Fruit fly (Drosophila melanogaster) whole organism, prepupa: ENCODE results near the gene Ugt303A1.

Experiments used
- Blimp-1 ChIP-seq: fragments of 200-800 bp; sonication (Bioruptor generic); optimal IDR thresholded peaks from 3 replicates; lab custom pipeline; 2017; ENCODE audit warnings: missing biosample characterization, missing genetic modification characterization, mild to moderate bottlenecking, moderate library complexity, missing genetic modification reagents
- CG10631 ChIP-seq: fragments of 200-800 bp; sonication (Bioruptor generic); optimal IDR thresholded peaks from 2 replicates; lab custom pipeline; 2016; ENCODE audit warnings: missing biosample characterization, missing genetic modification characterization
- CG10669 ChIP-seq: fragments of 200-800 bp; sonication (Bioruptor generic); optimal IDR thresholded peaks from 3 replicates; lab custom pipeline; 2018; ENCODE audit warnings: missing biosample characterization, mild to moderate bottlenecking, missing genetic modification characterization, moderate library complexity
- CG11294 ChIP-seq: fragments of 200-800 bp; sonication (Bioruptor generic); IDR thresholded peaks from 2 replicates; pipeline ENCODE4 v1.3.6; 2022; ENCODE audit warnings: missing biosample characterization, missing genetic modification characterization
- CG11762 ChIP-seq: fragments of 200-800 bp; sonication (Bioruptor generic); optimal IDR thresholded peaks from 3 replicates; lab custom pipeline; 2016; ENCODE audit warnings: missing biosample characterization, missing genetic modification characterization; ENCODE audit not compliant: insufficient read depth
- CG11902 ChIP-seq: fragments of 200-800 bp; sonication (Bioruptor generic); optimal IDR thresholded peaks from 3 replicates; lab custom pipeline; 2016; ENCODE audit warnings: missing biosample characterization, missing genetic modification characterization
- CG15336 ChIP-seq: fragments of 200-800 bp; sonication (Bioruptor generic); IDR thresholded peaks from 2 replicates; pipeline ENCODE4 v1.3.6; 2022; ENCODE audit warnings: missing biosample characterization, missing genetic modification characterization
- CG1621 ChIP-seq: fragments of 200-800 bp; sonication (Bioruptor generic); optimal IDR thresholded peaks from 3 replicates; lab custom pipeline; 2018; ENCODE audit warnings: missing biosample characterization, mild to moderate bottlenecking, missing genetic modification characterization
- CG16779 ChIP-seq: fragments of 200-800 bp; sonication (Bioruptor generic); optimal IDR thresholded peaks from 3 replicates; lab custom pipeline; 2017; ENCODE audit warnings: missing biosample characterization, mild to moderate bottlenecking, missing genetic modification characterization
- CG31627 ChIP-seq: fragments of 200-800 bp; sonication (Bioruptor generic); optimal IDR thresholded peaks from 3 replicates; lab custom pipeline; 2016; ENCODE audit warnings: missing biosample characterization, missing genetic modification characterization
- CG32006 ChIP-seq: fragments of 200-800 bp; sonication (Bioruptor generic); optimal IDR thresholded peaks from 3 replicates; lab custom pipeline; 2017; ENCODE audit warnings: missing biosample characterization, mild to moderate bottlenecking, missing genetic modification characterization
- CG3919 ChIP-seq: fragments of 200-800 bp; sonication (Bioruptor generic); optimal IDR thresholded peaks from 3 replicates; lab custom pipeline; 2016; ENCODE audit warnings: missing biosample characterization, missing genetic modification characterization
- CG4318 ChIP-seq: fragments of 200-800 bp; sonication (Bioruptor generic); optimal IDR thresholded peaks from 3 replicates; lab custom pipeline; 2017; ENCODE audit warnings: missing biosample characterization, mild to moderate bottlenecking, missing genetic modification characterization
- CG6163 ChIP-seq: fragments of 200-800 bp; sonication (Bioruptor generic); IDR thresholded peaks from 3 replicates; pipeline ENCODE4 v1.3.6; 2022; ENCODE audit warnings: missing biosample characterization, missing genetic modification characterization
- CG6276 ChIP-seq: fragments of 200-800 bp; sonication (Bioruptor generic); optimal IDR thresholded peaks from 2 replicates; lab custom pipeline; 2017; ENCODE audit warnings: missing biosample characterization, mild to moderate bottlenecking, missing genetic modification characterization
- CG6854 ChIP-seq: fragments of 200-800 bp; sonication (Bioruptor generic); optimal IDR thresholded peaks from 2 replicates; lab custom pipeline; 2017; ENCODE audit warnings: missing biosample characterization, mild to moderate bottlenecking, missing genetic modification characterization
- CG7368 ChIP-seq: fragments of 200-800 bp; sonication (Bioruptor generic); optimal IDR thresholded peaks from 3 replicates; lab custom pipeline; 2016; ENCODE audit warnings: missing biosample characterization, missing genetic modification characterization
- CG8119 ChIP-seq: fragments of 200-800 bp; sonication (Bioruptor generic); IDR thresholded peaks from 3 replicates; pipeline ENCODE4 v1.3.6; 2022; ENCODE audit warnings: missing biosample characterization, missing genetic modification characterization
- CG8319 ChIP-seq: fragments of 200-800 bp; sonication (Bioruptor generic); optimal IDR thresholded peaks from 3 replicates; lab custom pipeline; 2016; ENCODE audit warnings: missing biosample characterization, missing genetic modification characterization
- CG8632 ChIP-seq: fragments of 200-800 bp; sonication (Bioruptor generic); optimal IDR thresholded peaks from 3 replicates; lab custom pipeline; 2016; ENCODE audit warnings: missing biosample characterization, missing genetic modification characterization
- Eip75B ChIP-seq: fragments of 200-800 bp; sonication (Bioruptor generic); optimal IDR thresholded peaks from 3 replicates; lab custom pipeline; 2016; ENCODE audit warnings: missing biosample characterization, missing genetic modification characterization
- Eip78C ChIP-seq: fragments of 200-800 bp; sonication (Bioruptor generic); peaks from one replicate; lab custom pipeline; 2016; ENCODE audit warnings: missing biosample characterization, missing genetic modification characterization
- Eip93F ChIP-seq: fragments of 200-800 bp; sonication (Bioruptor generic); optimal IDR thresholded peaks from 2 replicates; lab custom pipeline; 2016; ENCODE audit warnings: missing biosample characterization, mild to moderate bottlenecking, missing genetic modification characterization
- Ets21C ChIP-seq: fragments of 200-800 bp; sonication (Bioruptor generic); optimal IDR thresholded peaks from 3 replicates; lab custom pipeline; 2016; ENCODE audit warnings: missing biosample characterization, missing genetic modification characterization
- Ets96B ChIP-seq: fragments of 200-800 bp; optimal IDR thresholded peaks from 2 replicates; lab custom pipeline; 2019; ENCODE audit warnings: missing biosample characterization, mild to moderate bottlenecking, missing genetic modification characterization, moderate library complexity
- Gug ChIP-seq: fragments of 200-800 bp; sonication (Bioruptor generic); IDR thresholded peaks from 2 replicates; pipeline ENCODE4 v1.3.6; 2022; ENCODE audit warnings: missing biosample characterization, missing genetic modification characterization
- Hr4 ChIP-seq: fragments of 200-800 bp; sonication (Bioruptor generic); optimal IDR thresholded peaks from 3 replicates; lab custom pipeline; 2016; ENCODE audit warnings: missing biosample characterization, missing genetic modification characterization
- OdsH ChIP-seq: fragments of 200-800 bp; sonication (Bioruptor generic); optimal IDR thresholded peaks from 3 replicates; lab custom pipeline; 2016; ENCODE audit warnings: missing biosample characterization, missing genetic modification characterization
- Smox ChIP-seq: fragments of 200-800 bp; sonication (Bioruptor generic); optimal IDR thresholded peaks from 3 replicates; lab custom pipeline; 2016; ENCODE audit warnings: missing biosample characterization, missing genetic modification characterization
- Sox14 ChIP-seq: fragments of 200-800 bp; sonication (Bioruptor generic); optimal IDR thresholded peaks from 3 replicates; lab custom pipeline; 2016; ENCODE audit warnings: missing biosample characterization, missing genetic modification characterization
- cyc ChIP-seq: fragments of 200-800 bp; sonication (Bioruptor generic); optimal IDR thresholded peaks from 3 replicates; lab custom pipeline; 2016; ENCODE audit warnings: missing biosample characterization, missing genetic modification characterization
- dac ChIP-seq: fragments of 200-800 bp; sonication (Bioruptor generic); optimal IDR thresholded peaks from 2 replicates; lab custom pipeline; 2017; ENCODE audit warnings: missing biosample characterization, mild to moderate bottlenecking, missing genetic modification characterization
- dsx ChIP-seq: fragments of 200-800 bp; optimal IDR thresholded peaks from 3 replicates; lab custom pipeline; 2019; ENCODE audit warnings: missing biosample characterization, mild to moderate bottlenecking, missing genetic modification characterization, moderate library complexity; ENCODE audit not compliant: poor library complexity, severe bottlenecking
- eg ChIP-seq: fragments of 200-800 bp; sonication (Bioruptor generic); IDR thresholded peaks from 3 replicates; pipeline ENCODE4 v1.3.6; 2022; ENCODE audit warnings: missing biosample characterization, missing genetic modification characterization
- esn ChIP-seq: fragments of 200-800 bp; sonication (Bioruptor generic); optimal IDR thresholded peaks from 2 replicates; lab custom pipeline; 2016; ENCODE audit warnings: missing biosample characterization, mild to moderate bottlenecking, missing genetic modification characterization, moderate library complexity
- fd59A ChIP-seq: fragments of 200-800 bp; sonication (Bioruptor generic); optimal IDR thresholded peaks from 2 replicates; lab custom pipeline; 2017; ENCODE audit warnings: missing biosample characterization, mild to moderate bottlenecking, missing genetic modification characterization, missing genetic modification reagents
- fd85E ChIP-seq: fragments of 200-800 bp; sonication (Bioruptor generic); optimal IDR thresholded peaks from 3 replicates; lab custom pipeline; 2016; ENCODE audit warnings: missing biosample characterization, missing genetic modification characterization
- fkh ChIP-seq: fragments of 200-800 bp; sonication (Bioruptor generic); optimal IDR thresholded peaks from 3 replicates; lab custom pipeline; 2017; ENCODE audit warnings: missing biosample characterization, mild to moderate bottlenecking, missing genetic modification characterization, moderate library complexity
- lz ChIP-seq: fragments of 200-800 bp; sonication (Bioruptor generic); optimal IDR thresholded peaks from 3 replicates; lab custom pipeline; 2016; ENCODE audit warnings: missing biosample characterization, missing genetic modification characterization
- net ChIP-seq: fragments of 200-800 bp; sonication (Bioruptor generic); optimal IDR thresholded peaks from 3 replicates; lab custom pipeline; 2016; ENCODE audit warnings: missing biosample characterization, missing genetic modification characterization
- salr ChIP-seq, 2 experiments: fragments of 200-800 bp; sonication (Bioruptor generic); optimal IDR thresholded peaks; 3 replicates each; lab custom pipeline; 2016 to 2018; ENCODE audit warnings: missing biosample characterization in 2 of 2, missing genetic modification characterization in 2 of 2, mild to moderate bottlenecking in 1 of 2
- ss ChIP-seq, 2 experiments: fragments of 200-800 bp; sonication (Bioruptor generic); optimal IDR thresholded peaks; 2 replicates in 1 of 2; 3 replicates in 1 of 2; lab custom pipeline; 2017 to 2018; ENCODE audit warnings: mild to moderate bottlenecking in 2 of 2, missing biosample characterization in 2 of 2, missing genetic modification characterization in 2 of 2, moderate library complexity in 1 of 2
- svp ChIP-seq: fragments of 200-800 bp; sonication (Bioruptor generic); peaks from one replicate; lab custom pipeline; 2016; ENCODE audit warnings: missing biosample characterization, missing genetic modification characterization
- vri ChIP-seq: fragments of 200-800 bp; sonication (Bioruptor generic); optimal IDR thresholded peaks from 3 replicates; lab custom pipeline; 2016; ENCODE audit warnings: missing biosample characterization, mild to moderate bottlenecking, missing genetic modification characterization

The Ugt303A1 gene

dm6 chr3R:11209801-11210402 lies 34.6 kb downstream of the Ugt303A1 start, which contains the start of the genes SdhC and Tctp (continued):
- no peak for TF ChIP-seq CG8632 (GFP tag; lab: Kevin White, UChicago)
- peak; percentile 14 to 39 for TF ChIP-seq ss (GFP tag; optimal IDR thresholded peaks at IDR 0.05; lab: Kevin White, UChicago)
- TF ChIP-seq salr (GFP tag; optimal IDR thresholded peaks at IDR 0.05; lab: Kevin White, UChicago) = peak in 1 of 2 experiments; percentile 10
- TF ChIP-seq CG1621 (tag; lab: Kevin White, UChicago) = peak; percentile 19
- TF ChIP-seq Eip78C (GFP tag; lab: Kevin White, UChicago) = peak; percentile 85
- TF ChIP-seq CG6854 = peak; percentile 66
- no peak for TF ChIP-seq CG11902 (GFP tag; lab: Kevin White, UChicago)
- TF ChIP-seq CG11762 = no peak
- TF ChIP-seq Ets96B (tag; lab: Kevin White, UChicago) = no peak
- TF ChIP-seq OdsH = peak; percentile 43
- TF ChIP-seq vri (GFP tag; lab: Kevin White, UChicago) = peak; percentile 45
- TF ChIP-seq CG32006 = no peak
- no peak for TF ChIP-seq CG11294 (GFP tag; lab: Robert Waterston, UW)
- TF ChIP-seq Gug (GFP tag; lab: Robert Waterston, UW) = no peak
- TF ChIP-seq Eip75B = peak; percentile 59
- TF ChIP-seq eg (GFP tag; lab: Robert Waterston, UW) = peak; percentile 28; the same call in 1 of the 3 replicates
- peak; percentile 28 for TF ChIP-seq Ets21C (GFP tag; lab: Kevin White, UChicago)
- TF ChIP-seq CG8319 (GFP tag; lab: Kevin White, UChicago) = no peak
- TF ChIP-seq CG6276 (GFP tag; lab: Kevin White, UChicago) = no peak
- TF ChIP-seq CG4318 (GFP tag; lab: Kevin White, UChicago) = no peak
- TF ChIP-seq Hr4 (GFP tag; lab: Kevin White, UChicago) = peak; percentile 42
- TF ChIP-seq CG15336 = no peak
- TF ChIP-seq Smox = peak; percentile 47
- peak; percentile 10 for TF ChIP-seq dsx (GFP tag; lab: Kevin White, UChicago)
- peak; percentile 42; the same call in 2 of the 3 replicates for TF ChIP-seq CG6163 (GFP tag; lab: Robert Waterston, UW)

- peak; percentile 66 for TF ChIP-seq Ets21C (GFP tag; lab: Kevin White, UChicago)
- peak; percentile 7 for TF ChIP-seq fd59A (GFP tag; lab: Kevin White, UChicago)
- TF ChIP-seq CG11294 (GFP tag; lab: Robert Waterston, UW) = no peak
- TF ChIP-seq Hr4 (GFP tag; lab: Kevin White, UChicago) = peak; percentile 80
- peak; percentile 69 for TF ChIP-seq CG15336
- peak; percentile 14 to 39 for TF ChIP-seq ss (GFP tag; optimal IDR thresholded peaks at IDR 0.05; lab: Kevin White, UChicago)
- TF ChIP-seq Sox14 (GFP tag; lab: Kevin White, UChicago) = peak; percentile 72
- TF ChIP-seq CG10631 (GFP tag; lab: Kevin White, UChicago) = peak; percentile 54
- TF ChIP-seq CG7368 = peak; percentile 43
- TF ChIP-seq fkh (GFP tag; lab: Kevin White, UChicago) = no peak
- peak; percentile 83 for TF ChIP-seq lz (GFP tag; lab: Kevin White, UChicago)
- TF ChIP-seq CG16779 (tag; lab: Kevin White, UChicago) = peak; percentile 27
- TF ChIP-seq Eip75B = peak; percentile 76
- TF ChIP-seq CG3919 = peak; percentile 72
- TF ChIP-seq esn = peak; percentile 83
- TF ChIP-seq Ets96B (tag; lab: Kevin White, UChicago) = peak; percentile 42
- TF ChIP-seq CG8119 = peak; percentile 53; the same call in 2 of the 3 replicates
- peak; percentile 88 for TF ChIP-seq Eip78C (GFP tag; lab: Kevin White, UChicago)
- TF ChIP-seq dac (GFP tag; lab: Kevin White, UChicago) = peak; percentile 21
- no peak for TF ChIP-seq CG11762
- peak; percentile 28 for TF ChIP-seq Blimp-1
- TF ChIP-seq CG10669 = peak; percentile 53
- peak; percentile 50 for TF ChIP-seq CG11902 (GFP tag; lab: Kevin White, UChicago)
- peak; percentile 8 for TF ChIP-seq Eip93F (GFP tag; lab: Kevin White, UChicago)
- peak; percentile 95 for TF ChIP-seq svp (GFP tag; lab: Kevin White, UChicago)
- TF ChIP-seq CG31627 (GFP tag; lab: Kevin White, UChicago) = peak; percentile 83
- TF ChIP-seq net (GFP tag; lab: Kevin White, UChicago) = peak; percentile 72
- TF ChIP-seq CG6276 (GFP tag; lab: Kevin White, UChicago) = no peak
- TF ChIP-seq CG32006 = peak; percentile 65
- TF ChIP-seq cyc (GFP tag; lab: Kevin White, UChicago) = peak; percentile 75
- no peak for TF ChIP-seq CG4318 (GFP tag; lab: Kevin White, UChicago)
- peak; percentile 12 for TF ChIP-seq dsx (GFP tag; lab: Kevin White, UChicago)
- peak; percentile 80 for TF ChIP-seq eg (GFP tag; lab: Robert Waterston, UW)
- no peak for TF ChIP-seq CG1621 (tag; lab: Kevin White, UChicago)
- TF ChIP-seq fd85E (GFP tag; lab: Kevin White, UChicago) = no peak
Observed at dm6 chr3R:11211291-11212061, 36.1 kb downstream of the Ugt303A1 start.
